Fruit fly (Drosophila melanogaster): Measurements from ENCODE around the gene sun.

sun gene

dm6 chrX:15849021-15849420 lies at the start of gene sun:
Gene sun (minus strand): TSS chrX:15849258.
- TF ChIP-seq CG14711 (tag; optimal IDR thresholded peaks at IDR 0.05) (no peak), cnc (optimal IDR thresholded peaks at IDR 0.05) (no peak), Hr96 (GFP tag; optimal IDR thresholded peaks at IDR 0.05) (no peak), Clk (GFP tag; optimal IDR thresholded peaks at IDR 0.05) (no peak), kay (GFP tag; ENCODE audit: borderline replicate concordance) (no peak), CG1620 (GFP tag; optimal IDR thresholded peaks at IDR 0.05) (no peak), cic (GFP tag; optimal IDR thresholded peaks at IDR 0.05) (no peak), tj (GFP tag; optimal IDR thresholded peaks at IDR 0.05) (no peak), ovo (GFP tag; optimal IDR thresholded peaks at IDR 0.05) (no peak), CG12768 (GFP tag; optimal IDR thresholded peaks at IDR 0.05) (no peak), Mnt (GFP tag; optimal IDR thresholded peaks at IDR 0.05) (peak; percentile 16), CG33017 (tag; optimal IDR thresholded peaks at IDR 0.05) (no peak), CG11617 (GFP tag; optimal IDR thresholded peaks at IDR 0.05) (peak; percentile 24), CG5204 (GFP tag; optimal IDR thresholded peaks at IDR 0.05) (no peak), Crg-1 (GFP tag; optimal IDR thresholded peaks at IDR 0.05) (no peak), toe (GFP tag; optimal IDR thresholded peaks at IDR 0.05) (no peak), pad (GFP tag; optimal IDR thresholded peaks at IDR 0.05) (no peak), bab1 (GFP tag; optimal IDR thresholded peaks at IDR 0.05) (peak; percentile 7), CG7045 (GFP tag; optimal IDR thresholded peaks at IDR 0.05) (no peak), CG7101 (tag; optimal IDR thresholded peaks at IDR 0.05) (no peak)

- TF ChIP-seq Clk (GFP tag; optimal IDR thresholded peaks at IDR 0.05) (no peak), Mnt (GFP tag; optimal IDR thresholded peaks at IDR 0.05) (no peak), ovo (GFP tag; optimal IDR thresholded peaks at IDR 0.05) (no peak), tj (GFP tag; optimal IDR thresholded peaks at IDR 0.05) (no peak), CG7045 (GFP tag; optimal IDR thresholded peaks at IDR 0.05) (no peak), CG1620 (GFP tag; optimal IDR thresholded peaks at IDR 0.05) (no peak), CG14711 (tag; optimal IDR thresholded peaks at IDR 0.05) (no peak), cnc (optimal IDR thresholded peaks at IDR 0.05) (no peak), Hr96 (GFP tag; optimal IDR thresholded peaks at IDR 0.05) (no peak), CG7101 (tag; optimal IDR thresholded peaks at IDR 0.05) (no peak), cic (GFP tag; optimal IDR thresholded peaks at IDR 0.05) (no peak), kay (GFP tag; ENCODE audit: borderline replicate concordance) (no peak), CG11617 (GFP tag; optimal IDR thresholded peaks at IDR 0.05) (no peak), CG12768 (GFP tag; optimal IDR thresholded peaks at IDR 0.05) (no peak)
Observed at dm6 chrX:15893732-15894264, 44.7 kb upstream of the sun start.

dm6 chrX:15891606-15892345 lies 42.7 kb upstream of the sun start, which contains the start of gene shi:
Gene shi (plus strand): TSS chrX:15892116.
- TF ChIP-seq CG33017 (tag; optimal IDR thresholded peaks at IDR 0.05) (peak; percentile 6), CG14711 (tag; optimal IDR thresholded peaks at IDR 0.05) (peak; percentile 22), bab1 (GFP tag; optimal IDR thresholded peaks at IDR 0.05) (peak; percentile 19), CG5204 (GFP tag; optimal IDR thresholded peaks at IDR 0.05) (no peak), ovo (GFP tag; optimal IDR thresholded peaks at IDR 0.05) (no peak), Crg-1 (GFP tag; optimal IDR thresholded peaks at IDR 0.05) (no peak), CG12768 (GFP tag; optimal IDR thresholded peaks at IDR 0.05) (no peak), cnc (optimal IDR thresholded peaks at IDR 0.05) (no peak), toe (GFP tag; optimal IDR thresholded peaks at IDR 0.05) (no peak), Hr96 (GFP tag; optimal IDR thresholded peaks at IDR 0.05) (no peak), CG1620 (GFP tag; optimal IDR thresholded peaks at IDR 0.05) (no peak), CG11617 (GFP tag; optimal IDR thresholded peaks at IDR 0.05) (peak; percentile 46), Clk (GFP tag; optimal IDR thresholded peaks at IDR 0.05) (no peak), tj (GFP tag; optimal IDR thresholded peaks at IDR 0.05) (peak; percentile 38), pad (GFP tag; optimal IDR thresholded peaks at IDR 0.05) (peak; percentile 31), Mnt (GFP tag; optimal IDR thresholded peaks at IDR 0.05) (peak; percentile 64), kay (GFP tag; ENCODE audit: borderline replicate concordance) (no peak), cic (GFP tag; optimal IDR thresholded peaks at IDR 0.05) (no peak), CG7101 (tag; optimal IDR thresholded peaks at IDR 0.05) (peak; percentile 64), CG7045 (GFP tag; optimal IDR thresholded peaks at IDR 0.05) (no peak)

- TF ChIP-seq CG5204 (GFP tag; optimal IDR thresholded peaks at IDR 0.05) = no peak
- TF ChIP-seq CG1620 (GFP tag; optimal IDR thresholded peaks at IDR 0.05) = peak; percentile 31
- peak; percentile 22 for TF ChIP-seq tj (GFP tag; optimal IDR thresholded peaks at IDR 0.05)
- TF ChIP-seq CG11617 (GFP tag; optimal IDR thresholded peaks at IDR 0.05) = peak; percentile 16
- TF ChIP-seq CG7101 (tag; optimal IDR thresholded peaks at IDR 0.05) = peak; percentile 13
- peak; percentile 27 for TF ChIP-seq toe (GFP tag; optimal IDR thresholded peaks at IDR 0.05)
- TF ChIP-seq Mnt (GFP tag; optimal IDR thresholded peaks at IDR 0.05) = peak; percentile 14
- peak; percentile 3 for TF ChIP-seq CG14711 (tag; optimal IDR thresholded peaks at IDR 0.05)
- TF ChIP-seq ovo (GFP tag; optimal IDR thresholded peaks at IDR 0.05) = peak; percentile 56
- no peak for TF ChIP-seq cnc (optimal IDR thresholded peaks at IDR 0.05)
Observed at dm6 chrX:15889780-15890608, 40.9 kb upstream of the sun start, which contains the start of the genes MSBP and CG15916. Gene MSBP (minus strand): TSS chrX:15890109. Gene CG15916 (plus strand): TSS chrX:15890589.

- TF ChIP-seq kay (GFP tag; ENCODE audit: borderline replicate concordance) = no peak
- no peak for TF ChIP-seq Clk (GFP tag; optimal IDR thresholded peaks at IDR 0.05)
- no peak for TF ChIP-seq Hr96 (GFP tag; optimal IDR thresholded peaks at IDR 0.05)
- no peak for TF ChIP-seq CG33017 (tag; optimal IDR thresholded peaks at IDR 0.05)
- no peak for TF ChIP-seq tj (GFP tag; optimal IDR thresholded peaks at IDR 0.05)
- TF ChIP-seq bab1 (GFP tag; optimal IDR thresholded peaks at IDR 0.05) = no peak
- TF ChIP-seq CG7101 (tag; optimal IDR thresholded peaks at IDR 0.05) = no peak
- no peak for TF ChIP-seq CG11617 (GFP tag; optimal IDR thresholded peaks at IDR 0.05)
- TF ChIP-seq CG1620 (GFP tag; optimal IDR thresholded peaks at IDR 0.05) = no peak
- TF ChIP-seq Mnt (GFP tag; optimal IDR thresholded peaks at IDR 0.05) = no peak
- no peak for TF ChIP-seq pad (GFP tag; optimal IDR thresholded peaks at IDR 0.05)
- no peak for TF ChIP-seq toe (GFP tag; optimal IDR thresholded peaks at IDR 0.05)
- no peak for TF ChIP-seq ovo (GFP tag; optimal IDR thresholded peaks at IDR 0.05)
- TF ChIP-seq cic (GFP tag; optimal IDR thresholded peaks at IDR 0.05) = no peak
- no peak for TF ChIP-seq CG12768 (GFP tag; optimal IDR thresholded peaks at IDR 0.05)
- no peak for TF ChIP-seq CG14711 (tag; optimal IDR thresholded peaks at IDR 0.05)
- no peak for TF ChIP-seq cnc (optimal IDR thresholded peaks at IDR 0.05)
- no peak for TF ChIP-seq CG7045 (GFP tag; optimal IDR thresholded peaks at IDR 0.05)
- no peak for TF ChIP-seq Crg-1 (GFP tag; optimal IDR thresholded peaks at IDR 0.05)
- TF ChIP-seq CG5204 (GFP tag; optimal IDR thresholded peaks at IDR 0.05) = no peak
Observed at dm6 chrX:15888763-15889162, 39.7 kb upstream of the sun start.

Measured in whole organism, adult.